Worm (Caenorhabditis elegans) whole organism, L2 larva: ENCODE data around the gene F54D5.4.
A peak's percentile ranks its signal among the peaks of the same experiment; 100 is the strongest.

Experiments used
- C34F6.9 ChIP-seq: fragments of 150-350 bp; optimal IDR thresholded peaks from 2 replicates; lab custom pipeline; 2014; ENCODE audit warnings: missing biosample characterization, missing genetic modification characterization
- F13H6.1 ChIP-seq: sonication (generic microtip); optimal IDR thresholded peaks from 2 replicates; lab custom pipeline; 2016; ENCODE audit warnings: missing genetic modification characterization, missing compliant biosample characterization
- R02D3.7 ChIP-seq: fragments of 150-350 bp; optimal IDR thresholded peaks from 2 replicates; lab custom pipeline; 2014; ENCODE audit warnings: missing biosample characterization, missing genetic modification characterization
- Y55F3AM.14 ChIP-seq: fragments of 200-800 bp; sonication (Bioruptor generic); optimal IDR thresholded peaks from 2 replicates; lab custom pipeline; 2018; ENCODE audit warnings: mild to moderate bottlenecking, missing genetic modification characterization, missing compliant biosample characterization
- alr-1 ChIP-seq: fragments of 150-350 bp; optimal IDR thresholded peaks from 2 replicates; lab custom pipeline; 2014; ENCODE audit warnings: missing biosample characterization, missing genetic modification characterization
- aly-2 ChIP-seq: fragments of 150-350 bp; optimal IDR thresholded peaks from 2 replicates; lab custom pipeline; 2014; ENCODE audit warnings: missing biosample characterization, missing genetic modification characterization
- ama-1 ChIP-seq: fragments of 150-350 bp; optimal IDR thresholded peaks from 2 replicates; lab custom pipeline; 2018; ENCODE audit warnings: inconsistent platforms
- blmp-1 ChIP-seq: sonication (generic microtip); optimal IDR thresholded peaks from 2 replicates; lab custom pipeline; 2017; ENCODE audit warnings: missing genetic modification characterization, mild to moderate bottlenecking, missing compliant biosample characterization, antibody characterized with exemption, moderate library complexity; ENCODE audit not compliant: insufficient read depth
- ceh-16 ChIP-seq: fragments of 150-350 bp; optimal IDR thresholded peaks from 2 replicates; lab custom pipeline; 2014; ENCODE audit warnings: missing biosample characterization, missing genetic modification characterization
- ceh-82 ChIP-seq: fragments of 150-350 bp; optimal IDR thresholded peaks from 2 replicates; lab custom pipeline; 2014; ENCODE audit warnings: missing biosample characterization, missing genetic modification characterization
- crh-2 ChIP-seq: sonication (generic microtip); optimal IDR thresholded peaks from 2 replicates; lab custom pipeline; 2017; ENCODE audit warnings: missing biosample characterization, missing genetic modification characterization
- elt-1 ChIP-seq: fragments of 150-350 bp; optimal IDR thresholded peaks from 2 replicates; lab custom pipeline; 2014; ENCODE audit warnings: missing biosample characterization, missing genetic modification characterization
- elt-3 ChIP-seq: sonication (generic microtip); optimal IDR thresholded peaks from 2 replicates; lab custom pipeline; 2017; ENCODE audit warnings: missing biosample characterization, missing genetic modification characterization
- fos-1 ChIP-seq: fragments of 150-350 bp; optimal IDR thresholded peaks from 2 replicates; lab custom pipeline; 2014; ENCODE audit warnings: missing biosample characterization, missing genetic modification characterization
- gmeb-1 ChIP-seq: fragments of 150-350 bp; optimal IDR thresholded peaks from 2 replicates; lab custom pipeline; 2014; ENCODE audit warnings: missing biosample characterization, missing genetic modification characterization
- lin-13 ChIP-seq: fragments of 150-350 bp; optimal IDR thresholded peaks from 2 replicates; lab custom pipeline; 2014; ENCODE audit warnings: missing biosample characterization, missing genetic modification reagents, missing genetic modification characterization
- lsy-2 ChIP-seq, 2 experiments: fragments of 150-350 bp in 1 of 2; sonication (generic microtip) in 1 of 2; optimal IDR thresholded peaks; 2 replicates each; lab custom pipeline; 2014 to 2017; ENCODE audit warnings: missing biosample characterization in 2 of 2, missing genetic modification characterization in 2 of 2
- mbf-1 ChIP-seq: sonication (generic microtip); optimal IDR thresholded peaks from 2 replicates; lab custom pipeline; 2017; ENCODE audit warnings: missing biosample characterization, missing genetic modification characterization
- mdl-1 ChIP-seq, 2 experiments: fragments of 150-350 bp in 1 of 2; sonication (generic microtip) in 1 of 2; optimal IDR thresholded peaks; 2 replicates each; lab custom pipeline; 2017; ENCODE audit warnings: missing biosample characterization in 2 of 2, missing genetic modification characterization in 2 of 2
- nhr-10 ChIP-seq: sonication (generic microtip); optimal IDR thresholded peaks from 2 replicates; lab custom pipeline; 2017; ENCODE audit warnings: missing biosample characterization, missing genetic modification characterization
- nhr-11 ChIP-seq: fragments of 150-350 bp; optimal IDR thresholded peaks from 2 replicates; lab custom pipeline; 2014; ENCODE audit warnings: missing biosample characterization, missing genetic modification characterization
- nhr-12 ChIP-seq: fragments of 150-350 bp; optimal IDR thresholded peaks from 2 replicates; lab custom pipeline; 2014; ENCODE audit warnings: missing biosample characterization, missing genetic modification characterization
- nhr-129 ChIP-seq: fragments of 150-350 bp; optimal IDR thresholded peaks from 2 replicates; lab custom pipeline; 2014; ENCODE audit warnings: missing biosample characterization, missing genetic modification characterization
- nhr-21 ChIP-seq: fragments of 150-350 bp; optimal IDR thresholded peaks from 2 replicates; lab custom pipeline; 2014; ENCODE audit warnings: missing biosample characterization, missing genetic modification characterization
- nhr-23 ChIP-seq: fragments of 150-350 bp; optimal IDR thresholded peaks from 2 replicates; lab custom pipeline; 2014; ENCODE audit warnings: missing biosample characterization, missing genetic modification reagents, missing genetic modification characterization
- nhr-237 ChIP-seq: fragments of 150-350 bp; optimal IDR thresholded peaks from 2 replicates; lab custom pipeline; 2014; ENCODE audit warnings: missing biosample characterization, missing genetic modification characterization
- nhr-25 ChIP-seq: fragments of 150-350 bp; sonication (generic microtip); optimal IDR thresholded peaks from 3 replicates; lab custom pipeline; 2014; ENCODE audit warnings: missing biosample characterization, missing genetic modification characterization
- nhr-6 ChIP-seq: fragments of 150-350 bp; optimal IDR thresholded peaks from 2 replicates; lab custom pipeline; 2014; ENCODE audit warnings: missing biosample characterization, missing genetic modification characterization
- peb-1 ChIP-seq: fragments of 150-350 bp; optimal IDR thresholded peaks from 2 replicates; lab custom pipeline; 2014; ENCODE audit warnings: missing biosample characterization, missing genetic modification characterization
- sem-4 ChIP-seq: fragments of 150-350 bp; optimal IDR thresholded peaks from 2 replicates; lab custom pipeline; 2014; ENCODE audit warnings: missing biosample characterization, missing genetic modification reagents, missing genetic modification characterization
- skn-1 ChIP-seq: sonication (generic microtip); optimal IDR thresholded peaks from 2 replicates; lab custom pipeline; 2017; ENCODE audit warnings: missing biosample characterization, missing genetic modification characterization
- sma-3 ChIP-seq: sonication (generic microtip); optimal IDR thresholded peaks from 2 replicates; lab custom pipeline; 2016; ENCODE audit warnings: missing genetic modification reagents, missing genetic modification characterization, missing compliant biosample characterization
- sma-9 ChIP-seq, 2 experiments: fragments of 150-350 bp in 1 of 2; sonication (generic microtip) in 1 of 2; optimal IDR thresholded peaks; 2 replicates each; lab custom pipeline; 2014 to 2016; ENCODE audit warnings: missing genetic modification characterization in 2 of 2, mild to moderate bottlenecking in 1 of 2, missing biosample characterization in 1 of 2, missing compliant biosample characterization in 1 of 2, missing genetic modification reagents in 1 of 2, moderate library complexity in 1 of 2
- unc-62 ChIP-seq: fragments of 150-350 bp; optimal IDR thresholded peaks from 2 replicates; lab custom pipeline; 2014; ENCODE audit warnings: missing biosample characterization, missing genetic modification reagents, missing genetic modification characterization
- zag-1 ChIP-seq: fragments of 150-350 bp; optimal IDR thresholded peaks from 2 replicates; lab custom pipeline; 2014; ENCODE audit warnings: missing biosample characterization, missing genetic modification characterization
- ztf-1 ChIP-seq: fragments of 200-800 bp; sonication (Bioruptor generic); conservative IDR thresholded peaks from 2 replicates; pipeline ENCODE4 v1.3.6; 2022; ENCODE audit warnings: missing genetic modification characterization, missing compliant biosample characterization
- ztf-11 ChIP-seq: sonication (generic microtip); optimal IDR thresholded peaks from 2 replicates; lab custom pipeline; 2017; ENCODE audit warnings: missing biosample characterization, missing genetic modification characterization
- ztf-4 ChIP-seq: fragments of 150-350 bp; optimal IDR thresholded peaks from 2 replicates; lab custom pipeline; 2014; ENCODE audit warnings: missing biosample characterization, missing genetic modification characterization

The F54D5.4 gene

DNA sequence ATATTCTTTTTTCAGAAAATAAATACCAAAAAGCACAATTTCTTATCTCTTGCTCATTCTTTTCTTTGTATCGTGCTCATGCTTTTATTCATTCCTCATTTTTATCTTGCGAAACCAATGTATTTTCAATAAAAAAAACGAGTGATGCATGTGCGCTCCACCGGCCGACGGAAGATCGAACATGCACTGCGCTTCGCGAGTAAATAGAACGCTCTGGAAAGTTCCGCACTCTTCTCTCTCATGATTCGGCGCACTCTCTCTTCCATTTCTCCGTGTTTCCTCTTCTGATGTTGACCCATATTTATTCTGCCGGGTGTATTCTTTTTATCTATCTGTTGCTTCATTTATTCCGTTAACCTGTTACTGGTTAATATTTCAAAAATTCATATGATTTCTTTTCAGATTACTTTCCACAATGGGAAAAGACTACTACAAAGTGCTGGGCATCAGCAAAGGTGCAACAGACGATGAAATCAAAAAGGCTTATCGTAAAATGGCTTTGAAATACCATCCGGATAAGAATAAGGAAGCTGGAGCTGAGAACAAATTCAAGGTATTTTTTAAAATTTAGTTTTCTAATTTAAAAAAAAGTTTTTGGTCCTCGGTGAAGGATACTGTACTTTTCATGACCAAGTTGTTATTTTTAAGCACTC, 24.2 kb upstream of the F54D5.4 start, which contains the start of gene dnj-13 (continued):
- TF ChIP-seq blmp-1 (tag; lab: Kevin White, UChicago) (peak; percentile 66), peb-1 (no peak), lin-13 (GFP tag; lab: Kevin White, UChicago) (peak; percentile 92), nhr-129 (peak; percentile 86), mdl-1 (tag; optimal IDR thresholded peaks at IDR 0.05; lab: Kevin White, UChicago) (peak; percentile 53 to 78), nhr-23 (tag; lab: Kevin White, UChicago) (no peak), nhr-11 (tag; lab: Kevin White, UChicago) (no peak), unc-62 (peak; percentile 32), sma-3 (GFP tag; lab: Kevin White, UChicago) (peak; percentile 98), lsy-2 (tag; optimal IDR thresholded peaks at IDR 0.05; lab: Kevin White, UChicago) (peak; percentile 89 to 92), elt-1 (tag; lab: Kevin White, UChicago) (no peak), ztf-4 (tag; lab: Kevin White, UChicago) (peak; percentile 89), crh-2 (tag; lab: Kevin White, UChicago) (peak; percentile 93), sma-9 (GFP tag; optimal IDR thresholded peaks at IDR 0.05; lab: Kevin White, UChicago) (peak; percentile 97), sma-9 (tag; optimal IDR thresholded peaks at IDR 0.05; lab: Kevin White, UChicago) (no peak), ztf-11 (tag; lab: Kevin White, UChicago) (no peak), ceh-16 (tag; lab: Kevin White, UChicago) (peak; percentile 58), skn-1 (tag; lab: Kevin White, UChicago) (peak; percentile 61), alr-1 (tag; lab: Kevin White, UChicago) (peak; percentile 7), ztf-1 (GFP tag; lab: Robert Waterston, UW) (no peak), R02D3.7 (tag; lab: Kevin White, UChicago) (peak; percentile 52), nhr-10 (tag; lab: Kevin White, UChicago) (peak; percentile 82)

DNA sequence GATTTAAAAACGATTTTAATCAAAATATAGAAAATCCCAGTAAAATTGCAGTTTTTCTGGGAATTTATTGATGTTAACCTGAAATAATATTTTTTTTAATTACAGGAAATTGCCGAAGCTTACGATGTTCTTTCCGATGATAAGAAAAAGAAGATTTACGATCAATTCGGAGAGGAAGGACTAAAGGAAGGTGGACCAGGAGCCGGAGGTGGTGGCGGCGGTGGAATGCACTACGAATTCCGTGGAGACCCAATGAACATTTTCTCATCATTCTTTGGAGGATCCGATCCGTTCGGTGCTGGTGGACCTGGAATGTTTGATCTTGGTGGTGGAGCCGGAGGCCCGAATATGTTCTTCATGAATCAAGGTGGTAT, 23.7 kb upstream of the F54D5.4 start:
- TF ChIP-seq gmeb-1 (tag; lab: Kevin White, UChicago), result no peak
- no peak for TF ChIP-seq nhr-23 (tag; lab: Kevin White, UChicago)
- no peak for TF ChIP-seq Y55F3AM.14 (GFP tag; lab: Kevin White, UChicago)
- no peak for TF ChIP-seq ceh-82 (tag; lab: Kevin White, UChicago)
- TF ChIP-seq fos-1 (tag; lab: Kevin White, UChicago), result no peak
- TF ChIP-seq nhr-21 (tag; lab: Kevin White, UChicago), result no peak
- no peak for TF ChIP-seq zag-1 (tag; lab: Kevin White, UChicago)
- no peak for TF ChIP-seq nhr-10 (tag; lab: Kevin White, UChicago)
- TF ChIP-seq sma-3 (GFP tag; lab: Kevin White, UChicago), result no peak
- TF ChIP-seq nhr-237 (tag; lab: Kevin White, UChicago), result no peak

DNA sequence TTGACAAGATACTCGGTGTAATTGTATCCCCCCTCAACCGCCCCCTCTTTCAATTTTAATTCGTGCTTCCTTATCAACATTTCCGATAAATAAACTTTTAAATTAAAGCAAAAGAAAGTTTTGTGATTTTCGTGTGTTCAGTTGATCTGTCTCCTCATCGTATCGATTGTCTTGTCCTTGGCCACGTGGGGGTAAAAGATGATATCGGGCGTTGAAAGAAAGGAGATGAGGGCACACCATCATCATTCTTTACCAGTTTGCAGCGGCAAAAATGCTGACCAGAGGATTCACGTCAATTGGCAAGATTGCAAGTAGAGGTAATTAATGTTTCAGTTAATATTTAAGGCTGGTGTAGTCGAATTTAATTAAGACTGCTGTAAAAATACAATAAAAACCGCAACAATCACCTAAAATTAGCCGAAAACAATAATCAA, 22.3 kb upstream of the F54D5.4 start, which contains the start of gene F54D5.7:
Gene F54D5.7 (plus strand): TSS at position 264 of the 434 bp plus-strand sequence.
- TF ChIP-seq alr-1 (tag; lab: Kevin White, UChicago) (no peak), elt-3 (tag; lab: Kevin White, UChicago) (no peak), peb-1 (no peak), gmeb-1 (tag; lab: Kevin White, UChicago) (peak; percentile 35), ztf-1 (GFP tag; lab: Robert Waterston, UW) (0 out of 2 replicates have a peak, but pooled peaks have one; percentile 83), ztf-4 (tag; lab: Kevin White, UChicago) (peak; percentile 96), aly-2 (tag; lab: Kevin White, UChicago) (peak; percentile 37), sma-9 (GFP tag; optimal IDR thresholded peaks at IDR 0.05; lab: Kevin White, UChicago) (peak; percentile 58), sma-9 (tag; optimal IDR thresholded peaks at IDR 0.05; lab: Kevin White, UChicago) (no peak), fos-1 (tag; lab: Kevin White, UChicago) (peak; percentile 13), mbf-1 (tag; lab: Kevin White, UChicago) (no peak), nhr-25 (tag; lab: Kevin White, UChicago) (peak; percentile 65), lin-13 (GFP tag; lab: Kevin White, UChicago) (peak; percentile 50), blmp-1 (tag; lab: Kevin White, UChicago) (peak; percentile 34), nhr-21 (tag; lab: Kevin White, UChicago) (peak; percentile 61), mdl-1 (tag; optimal IDR thresholded peaks at IDR 0.05; lab: Kevin White, UChicago) (peak in 1 of 2 experiments; percentile 64), ama-1 (peak; percentile 99), F13H6.1 (tag; lab: Kevin White, UChicago) (peak; percentile 37), zag-1 (tag; lab: Kevin White, UChicago) (no peak), sem-4 (tag; lab: Kevin White, UChicago) (peak; percentile 27), ceh-16 (tag; lab: Kevin White, UChicago) (peak; percentile 3), elt-1 (tag; lab: Kevin White, UChicago) (no peak), lsy-2 (tag; optimal IDR thresholded peaks at IDR 0.05; lab: Kevin White, UChicago) (peak; percentile 24 to 75), nhr-6 (tag; lab: Kevin White, UChicago) (peak; percentile 52), unc-62 (peak; percentile 20), nhr-10 (tag; lab: Kevin White, UChicago) (no peak), crh-2 (tag; lab: Kevin White, UChicago) (peak; percentile 97), C34F6.9 (tag; lab: Kevin White, UChicago) (peak; percentile 61), nhr-12 (tag; lab: Kevin White, UChicago) (no peak), sma-3 (GFP tag; lab: Kevin White, UChicago) (peak; percentile 43), nhr-129 (peak; percentile 83)
